Fruit fly (Drosophila melanogaster) whole organism, embryonic: ENCODE data around the gene CG7879.
A peak's percentile ranks its signal among the peaks of the same experiment; 100 is the strongest.

Experiments
- Aef1 ChIP-seq: fragments of 200-800 bp; sonication (Bioruptor generic); IDR thresholded peaks from 3 replicates; pipeline ENCODE4 v1.3.6; 2022; ENCODE audit warnings: missing biosample characterization, missing genetic modification characterization
- Awh ChIP-seq: fragments of 200-800 bp; sonication (Bioruptor generic); IDR thresholded peaks from 2 replicates; pipeline ENCODE4, ENCODE4 v1.3.6; 2022; ENCODE audit warnings: missing biosample characterization, missing genetic modification characterization
- Bteb2 ChIP-seq: fragments of 200-800 bp; sonication (Bioruptor generic); optimal IDR thresholded peaks from 2 replicates; lab custom pipeline; 2016; ENCODE audit warnings: missing biosample characterization, missing genetic modification characterization
- CG10321 ChIP-seq: fragments of 200-800 bp; sonication (Bioruptor generic); IDR thresholded peaks from 2 replicates; pipeline ENCODE4 v1.3.6; 2022; ENCODE audit warnings: missing biosample characterization, missing genetic modification characterization
- CG10431 ChIP-seq: fragments of 200-800 bp; sonication (Bioruptor generic); optimal IDR thresholded peaks from 3 replicates; lab custom pipeline; 2018; ENCODE audit warnings: missing biosample characterization, mild to moderate bottlenecking, missing genetic modification characterization
- CG10979 ChIP-seq: fragments of 200-800 bp; sonication (Bioruptor generic); optimal IDR thresholded peaks from 2 replicates; lab custom pipeline; 2018; ENCODE audit warnings: missing biosample characterization, mild to moderate bottlenecking, missing genetic modification characterization, moderate library complexity
- CG11456 ChIP-seq: fragments of 200-800 bp; sonication (Bioruptor generic); IDR thresholded peaks from 3 replicates; pipeline ENCODE4 v1.3.6; 2022; ENCODE audit warnings: missing biosample characterization, missing genetic modification characterization
- CG12659 ChIP-seq: fragments of 200-800 bp; sonication (Bioruptor generic); optimal IDR thresholded peaks from 3 replicates; lab custom pipeline; 2017; ENCODE audit warnings: mild to moderate bottlenecking, missing biosample characterization, missing genetic modification reagents, missing genetic modification characterization
- CG13624 ChIP-seq: fragments of 200-800 bp; sonication (Bioruptor generic); optimal IDR thresholded peaks from 2 replicates; lab custom pipeline; 2016; ENCODE audit warnings: missing biosample characterization, missing genetic modification characterization
- CG14965 ChIP-seq: fragments of 200-800 bp; sonication (Bioruptor generic); optimal IDR thresholded peaks from 2 replicates; lab custom pipeline; 2016; ENCODE audit warnings: missing biosample characterization, missing genetic modification characterization, borderline replicate concordance
- CG16815 ChIP-seq: fragments of 200-800 bp; sonication (Bioruptor generic); optimal IDR thresholded peaks from 3 replicates; lab custom pipeline; 2017; ENCODE audit warnings: missing biosample characterization, mild to moderate bottlenecking, missing genetic modification characterization
- CG17328 ChIP-seq: fragments of 200-800 bp; sonication (Bioruptor generic); IDR thresholded peaks from 2 replicates; pipeline ENCODE4 v1.3.6; 2022; ENCODE audit warnings: missing biosample characterization, missing genetic modification characterization
- CG17359 ChIP-seq: fragments of 200-800 bp; sonication (Bioruptor generic); optimal IDR thresholded peaks from 3 replicates; lab custom pipeline; 2018; ENCODE audit warnings: missing biosample characterization, mild to moderate bottlenecking, missing genetic modification characterization, moderate library complexity
- CG17385 ChIP-seq: fragments of 200-800 bp; sonication (Bioruptor generic); optimal IDR thresholded peaks from 3 replicates; lab custom pipeline; 2018; ENCODE audit warnings: missing biosample characterization, mild to moderate bottlenecking, missing genetic modification characterization
- CG31388 ChIP-seq: fragments of 200-800 bp; sonication (Bioruptor generic); optimal IDR thresholded peaks from 2 replicates; lab custom pipeline; 2016; ENCODE audit warnings: missing biosample characterization, missing genetic modification characterization
- CG3281 ChIP-seq: fragments of 200-800 bp; sonication (Bioruptor generic); optimal IDR thresholded peaks from 3 replicates; lab custom pipeline; 2017; ENCODE audit warnings: missing biosample characterization, mild to moderate bottlenecking, missing genetic modification characterization
- CG34422 ChIP-seq: fragments of 200-800 bp; sonication (Bioruptor generic); IDR thresholded peaks from 3 replicates; pipeline ENCODE4 v1.3.6; 2022; ENCODE audit warnings: missing biosample characterization, missing genetic modification characterization
- CG3726 ChIP-seq: fragments of 200-800 bp; sonication (Bioruptor generic); IDR thresholded peaks from 3 replicates; pipeline ENCODE4, ENCODE4 v1.3.6; 2022; ENCODE audit warnings: missing biosample characterization, missing genetic modification characterization
- CG3995 ChIP-seq: fragments of 200-800 bp; sonication (Bioruptor generic); optimal IDR thresholded peaks from 3 replicates; lab custom pipeline; 2016; ENCODE audit warnings: missing biosample characterization, missing genetic modification characterization
- CG5180 ChIP-seq: fragments of 200-800 bp; sonication (Bioruptor generic); optimal IDR thresholded peaks from 3 replicates; lab custom pipeline; 2017; ENCODE audit warnings: missing biosample characterization, missing genetic modification characterization, mild to moderate bottlenecking, moderate library complexity, missing genetic modification reagents
- CG6654 ChIP-seq: fragments of 200-800 bp; sonication (Bioruptor generic); optimal IDR thresholded peaks from 2 replicates; lab custom pipeline; 2017; ENCODE audit warnings: missing biosample characterization, mild to moderate bottlenecking, missing genetic modification characterization
- CG6765 ChIP-seq: fragments of 200-800 bp; sonication (Bioruptor generic); optimal IDR thresholded peaks from 3 replicates; lab custom pipeline; 2017; ENCODE audit warnings: missing biosample characterization, mild to moderate bottlenecking, missing genetic modification characterization
- CG9215 ChIP-seq: fragments of 200-800 bp; sonication (Bioruptor generic); IDR thresholded peaks from 2 replicates; pipeline ENCODE4 v1.3.6; 2022; ENCODE audit warnings: missing biosample characterization, missing genetic modification characterization
- CG9727 ChIP-seq: fragments of 200-800 bp; sonication (Bioruptor generic); optimal IDR thresholded peaks from 3 replicates; lab custom pipeline; 2017; ENCODE audit warnings: missing biosample characterization, mild to moderate bottlenecking, missing genetic modification characterization
- CG9817 ChIP-seq: fragments of 200-800 bp; sonication (Bioruptor generic); optimal IDR thresholded peaks from 2 replicates; lab custom pipeline; 2018; ENCODE audit warnings: missing biosample characterization, mild to moderate bottlenecking, missing genetic modification characterization, moderate library complexity
- CoRest ChIP-seq: fragments of 200-800 bp; sonication (Bioruptor generic); optimal IDR thresholded peaks from 3 replicates; lab custom pipeline; 2018; ENCODE audit warnings: missing biosample characterization, mild to moderate bottlenecking, missing genetic modification characterization, moderate library complexity
- D19B ChIP-seq: fragments of 200-800 bp; sonication (Bioruptor generic); optimal IDR thresholded peaks from 2 replicates; lab custom pipeline; 2017; ENCODE audit warnings: missing biosample characterization, mild to moderate bottlenecking, missing genetic modification characterization
- Dad ChIP-seq: fragments of 200-800 bp; sonication (Bioruptor generic); optimal IDR thresholded peaks from 3 replicates; lab custom pipeline; 2016; ENCODE audit warnings: missing biosample characterization, missing genetic modification characterization
- Dip3 ChIP-seq: fragments of 200-800 bp; sonication (Bioruptor generic); optimal IDR thresholded peaks from 3 replicates; lab custom pipeline; 2016; ENCODE audit warnings: missing biosample characterization, missing genetic modification characterization
- HHEX ChIP-seq: fragments of 200-800 bp; sonication (Bioruptor generic); optimal IDR thresholded peaks from 3 replicates; lab custom pipeline; 2017; ENCODE audit warnings: missing biosample characterization, mild to moderate bottlenecking, missing genetic modification characterization, missing genetic modification reagents
- Nf-YB ChIP-seq: fragments of 200-800 bp; sonication (Bioruptor generic); optimal IDR thresholded peaks from 3 replicates; lab custom pipeline; 2019; ENCODE audit warnings: missing biosample characterization, mild to moderate bottlenecking, missing genetic modification characterization, moderate library complexity
- Opbp ChIP-seq: fragments of 200-800 bp; sonication (Bioruptor generic); IDR thresholded peaks from 3 replicates; pipeline ENCODE4 v1.3.6; 2022; ENCODE audit warnings: missing biosample characterization, missing genetic modification characterization; ENCODE audit not compliant: partially characterized antibody
- Six4 ChIP-seq: fragments of 200-800 bp; sonication (Bioruptor generic); optimal IDR thresholded peaks from 2 replicates; lab custom pipeline; 2016; ENCODE audit warnings: missing biosample characterization, missing genetic modification characterization
- ab ChIP-seq: fragments of 200-800 bp; sonication (Bioruptor generic); optimal IDR thresholded peaks from 2 replicates; lab custom pipeline; 2016; ENCODE audit warnings: missing biosample characterization, missing genetic modification characterization
- al ChIP-seq: fragments of 200-800 bp; sonication (Bioruptor generic); IDR thresholded peaks from 2 replicates; pipeline ENCODE4 v1.3.6; 2022; ENCODE audit warnings: missing biosample characterization, missing genetic modification characterization
- bcd ChIP-seq: fragments of 200-800 bp; sonication (Bioruptor generic); optimal IDR thresholded peaks from 2 replicates; lab custom pipeline; 2017; ENCODE audit warnings: missing biosample characterization, mild to moderate bottlenecking, missing genetic modification characterization
- cad ChIP-seq: fragments of >200 bp; optimal IDR thresholded peaks from 2 replicates; lab custom pipeline; 2017; ENCODE audit warnings: missing biosample characterization, missing genetic modification characterization
- da ChIP-seq: fragments of 200-800 bp; sonication (Bioruptor generic); optimal IDR thresholded peaks from 2 replicates; lab custom pipeline; 2016; ENCODE audit warnings: missing biosample characterization, missing genetic modification characterization
- eve ChIP-seq, 2 experiments: fragments of >200 bp; optimal IDR thresholded peaks; 2 replicates each; lab custom pipeline; 2017; ENCODE audit warnings: missing biosample characterization in 2 of 2, missing genetic modification characterization in 2 of 2
- grau ChIP-seq: fragments of 200-800 bp; optimal IDR thresholded peaks from 3 replicates; lab custom pipeline; 2019; ENCODE audit warnings: missing biosample characterization, mild to moderate bottlenecking, missing genetic modification characterization, moderate library complexity
- hb ChIP-seq: fragments of 200-800 bp; sonication (Bioruptor generic); IDR thresholded peaks from 3 replicates; pipeline ENCODE4 v1.3.6; 2022; ENCODE audit warnings: missing biosample characterization, missing genetic modification characterization; ENCODE audit not compliant: partially characterized antibody
- hkb ChIP-seq, 2 experiments: fragments of 200-800 bp in 1 of 2; fragments of >200 bp in 1 of 2; sonication (Bioruptor generic) in 1 of 2; IDR thresholded peaks in 1 of 2; optimal IDR thresholded peaks in 1 of 2; 2 replicates each; pipeline versions ENCODE4 v1.3.6 to Lab custom; 2017 to 2022; ENCODE audit warnings: missing biosample characterization in 1 of 2, missing genetic modification characterization in 1 of 2
- ken ChIP-seq: fragments of 200-800 bp; sonication (Bioruptor generic); IDR thresholded peaks from 3 replicates; pipeline ENCODE4 v1.3.6; 2022; ENCODE audit warnings: missing biosample characterization, missing genetic modification characterization
- odd ChIP-seq: fragments of 200-800 bp; sonication (Bioruptor generic); optimal IDR thresholded peaks from 2 replicates; lab custom pipeline; 2017; ENCODE audit warnings: missing biosample characterization, mild to moderate bottlenecking, missing genetic modification characterization
- onecut ChIP-seq: fragments of 200-800 bp; sonication (Bioruptor generic); IDR thresholded peaks from 2 replicates; pipeline ENCODE4 v1.3.6; 2022; ENCODE audit warnings: missing biosample characterization, missing genetic modification characterization
- pho ChIP-seq: fragments of 200-800 bp; sonication (Bioruptor generic); optimal IDR thresholded peaks from 2 replicates; lab custom pipeline; 2016; ENCODE audit warnings: missing biosample characterization, missing genetic modification characterization
- prd ChIP-seq, 3 experiments: fragments of >200 bp in 2 of 3; fragments of 200-800 bp in 1 of 3; sonication (Bioruptor generic) in 1 of 3; optimal IDR thresholded peaks in 2 of 3; IDR thresholded peaks in 1 of 3; 2 replicates in 2 of 3; 3 replicates in 1 of 3; pipeline versions ENCODE4 v1.3.6 to Lab custom; 2017 to 2022; ENCODE audit warnings: missing biosample characterization in 1 of 3, missing genetic modification characterization in 1 of 3
- ttk ChIP-seq: fragments of 200-800 bp; sonication (Bioruptor generic); IDR thresholded peaks from 2 replicates; pipeline ENCODE4 v2.1.2; 2022; ENCODE audit warnings: missing biosample characterization, missing genetic modification characterization
- tx ChIP-seq: fragments of 200-800 bp; sonication (Bioruptor generic); optimal IDR thresholded peaks from 2 replicates; lab custom pipeline; 2016; ENCODE audit warnings: missing biosample characterization, missing genetic modification characterization

The CG7879 gene

DNA sequence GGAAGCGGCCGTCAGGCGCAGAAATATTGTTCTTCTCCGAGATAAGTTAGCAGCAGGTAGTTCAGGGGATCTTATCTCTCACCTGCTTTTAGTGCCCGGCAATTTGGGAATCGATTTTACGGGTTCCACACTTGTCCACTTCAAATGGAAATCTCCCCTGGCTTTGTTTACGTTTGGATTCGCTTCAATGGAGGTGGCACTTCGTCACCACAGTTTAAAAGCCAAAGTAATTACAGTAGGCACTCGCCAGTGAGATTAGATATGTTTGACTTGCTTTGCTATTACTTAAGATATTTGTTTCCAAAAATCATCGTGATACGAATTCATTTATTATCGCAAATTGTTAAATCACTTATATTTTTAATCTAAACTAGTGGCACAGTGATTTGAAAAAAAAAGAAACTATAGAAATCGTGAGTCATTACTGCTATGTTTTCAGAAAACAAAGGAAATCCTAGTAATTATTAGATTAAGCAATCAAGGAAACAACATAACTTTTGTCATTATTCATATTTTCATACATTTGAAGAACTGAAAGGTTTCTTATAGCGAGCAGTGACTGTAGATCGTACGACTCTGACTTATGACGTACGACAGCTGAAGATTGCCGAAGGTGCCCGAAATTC, 19.9 kb downstream of the CG7879 start (continued):
- TF ChIP-seq prd (optimal IDR thresholded peaks at IDR 0.05; lab: Kevin White, UChicago) (no peak), prd (GFP tag; IDR thresholded peaks at IDR 0.05; lab: Robert Waterston, UW) (peak; percentile 51; the same call in 2 of the 3 replicates), D19B (GFP tag; lab: Kevin White, UChicago) (peak; percentile 55), Dad (peak; percentile 5), CG17385 (peak; percentile 70), ttk (GFP tag; lab: Robert Waterston, UW) (0 out of 2 replicates have a peak, but pooled peaks have one; percentile 22), Six4 (no peak), CG11456 (GFP tag; lab: Robert Waterston, UW) (no peak), CG9817 (tag; lab: Kevin White, UChicago) (peak; percentile 69), tx (peak; percentile 41), CG12659 (GFP tag; lab: Kevin White, UChicago) (peak; percentile 52), CG16815 (GFP tag; lab: Kevin White, UChicago) (peak; percentile 41), CG3995 (peak; percentile 24), da (no peak), pho (GFP tag; lab: Kevin White, UChicago) (peak; percentile 66), CG34422 (GFP tag; lab: Robert Waterston, UW) (no peak), hkb (optimal IDR thresholded peaks at IDR 0.05; lab: Kevin White, UChicago) (no peak), hkb (GFP tag; IDR thresholded peaks at IDR 0.05; lab: Robert Waterston, UW) (peak; percentile 48; the same call in 1 of the 2 replicates), ken (no peak), Opbp (no peak), bcd (GFP tag; lab: Kevin White, UChicago) (peak; percentile 56), Dip3 (GFP tag; lab: Kevin White, UChicago) (peak; percentile 65), HHEX (GFP tag; lab: Kevin White, UChicago) (peak; percentile 59), onecut (GFP tag; lab: Robert Waterston, UW) (no peak), Awh (GFP tag; lab: Robert Waterston, UW) (no peak), grau (tag; lab: Kevin White, UChicago) (peak; percentile 95), CG17359 (tag; lab: Kevin White, UChicago) (peak; percentile 60), Bteb2 (GFP tag; lab: Kevin White, UChicago) (peak; percentile 63), CG3281 (peak; percentile 81), eve (GFP tag; optimal IDR thresholded peaks at IDR 0.05; lab: Kevin White, UChicago) (no peak), CG9215 (GFP tag; lab: Robert Waterston, UW) (peak; percentile 41; the same call in 1 of the 2 replicates), hb (no peak), Aef1 (peak; percentile 30; the same call in 1 of the 3 replicates), CG6765 (GFP tag; lab: Kevin White, UChicago) (peak; percentile 41), cad (GFP tag; lab: Kevin White, UChicago) (peak; percentile 33), CG13624 (GFP tag; lab: Kevin White, UChicago) (peak; percentile 62), CG31388 (no peak), CG5180 (GFP tag; lab: Kevin White, UChicago) (no peak), odd (peak; percentile 50), CG10431 (GFP tag; lab: Kevin White, UChicago) (no peak), CG9727 (peak; percentile 73), CoRest (tag; lab: Kevin White, UChicago) (peak; percentile 70), CG10979 (tag; lab: Kevin White, UChicago) (peak; percentile 26), CG17328 (GFP tag; lab: Robert Waterston, UW) (peak; percentile 55), al (GFP tag; lab: Robert Waterston, UW) (peak; percentile 70), CG3726 (GFP tag; lab: Robert Waterston, UW) (no peak), ab (GFP tag; lab: Kevin White, UChicago) (no peak), Nf-YB (GFP tag; lab: Kevin White, UChicago) (peak; percentile 20), CG10321 (no peak), CG6654 (GFP tag; lab: Kevin White, UChicago) (peak; percentile 3), CG14965 (no peak)
